Fruit fly (Drosophila melanogaster) whole organism, pupa: ENCODE measurements around the gene CG12592.
"Not testable (repeated sequence)": the region's sequence is repeated elsewhere in the genome, so short reads cannot be mapped to it uniquely, and the experiment has no call there.

Source experiments
- CG10348 ChIP-seq: fragments of 200-800 bp; sonication (Bioruptor generic); IDR thresholded peaks from 2 replicates; pipeline ENCODE4 v1.3.6; 2022; ENCODE audit warnings: missing biosample characterization, missing genetic modification characterization
- CG12605 ChIP-seq: fragments of 200-800 bp; sonication (Bioruptor generic); IDR thresholded peaks from 2 replicates; pipeline ENCODE4 v1.3.6; 2022; ENCODE audit warnings: missing biosample characterization, missing genetic modification characterization
- CG13204 ChIP-seq: fragments of 200-800 bp; sonication (Bioruptor generic); optimal IDR thresholded peaks from 2 replicates; lab custom pipeline; 2018; ENCODE audit warnings: missing biosample characterization, mild to moderate bottlenecking, missing genetic modification characterization, moderate library complexity
- CG14655 ChIP-seq: fragments of 200-800 bp; sonication (Bioruptor generic); optimal IDR thresholded peaks from 3 replicates; lab custom pipeline; 2017; ENCODE audit warnings: mild to moderate bottlenecking, missing biosample characterization, missing genetic modification reagents, missing genetic modification characterization
- CG15710 ChIP-seq: fragments of 200-800 bp; sonication (Bioruptor generic); optimal IDR thresholded peaks from 2 replicates; lab custom pipeline; 2018; ENCODE audit warnings: missing biosample characterization, mild to moderate bottlenecking, missing genetic modification characterization, moderate library complexity
- CG17806 ChIP-seq: fragments of 200-800 bp; sonication (Bioruptor generic); optimal IDR thresholded peaks from 2 replicates; lab custom pipeline; 2018; ENCODE audit warnings: missing biosample characterization, mild to moderate bottlenecking, missing genetic modification characterization, moderate library complexity
- CG32121 ChIP-seq: fragments of 200-800 bp; sonication (Bioruptor generic); IDR thresholded peaks from 2 replicates; pipeline ENCODE4 v1.3.6; 2022; ENCODE audit warnings: missing biosample characterization, missing genetic modification characterization
- CG34367 ChIP-seq: fragments of 200-800 bp; sonication (Bioruptor generic); optimal IDR thresholded peaks from 2 replicates; lab custom pipeline; 2018; ENCODE audit warnings: missing biosample characterization, mild to moderate bottlenecking, missing genetic modification characterization
- CG4496 ChIP-seq: fragments of 200-800 bp; sonication (Bioruptor generic); IDR thresholded peaks from 3 replicates; pipeline ENCODE4 v1.3.6; 2022; ENCODE audit warnings: missing biosample characterization, missing genetic modification characterization
- CG8159 ChIP-seq: fragments of 200-800 bp; sonication (Bioruptor generic); optimal IDR thresholded peaks from 3 replicates; lab custom pipeline; 2018; ENCODE audit warnings: missing biosample characterization, mild to moderate bottlenecking, missing genetic modification characterization, moderate library complexity
- CG8301 ChIP-seq: fragments of 200-800 bp; sonication (Bioruptor generic); optimal IDR thresholded peaks from 2 replicates; lab custom pipeline; 2018; ENCODE audit warnings: missing biosample characterization, mild to moderate bottlenecking, missing genetic modification characterization
- CG9948 ChIP-seq: fragments of 200-800 bp; sonication (Bioruptor generic); optimal IDR thresholded peaks from 2 replicates; lab custom pipeline; 2018; ENCODE audit warnings: missing biosample characterization, mild to moderate bottlenecking, missing genetic modification characterization, moderate library complexity
- D1 ChIP-seq: fragments of 200-800 bp; sonication (Bioruptor generic); optimal IDR thresholded peaks from 2 replicates; lab custom pipeline; 2018; ENCODE audit warnings: missing biosample characterization, mild to moderate bottlenecking, missing genetic modification characterization, moderate library complexity
- EcR ChIP-seq: fragments of 200-800 bp; sonication (Bioruptor generic); optimal IDR thresholded peaks from 3 replicates; lab custom pipeline; 2019; ENCODE audit warnings: missing biosample characterization, missing genetic modification characterization, mild to moderate bottlenecking, moderate library complexity, missing genetic modification reagents
- Ets98B ChIP-seq: fragments of 200-800 bp; sonication (Bioruptor generic); IDR thresholded peaks from 2 replicates; pipeline ENCODE4 v1.3.6; 2022; ENCODE audit warnings: missing biosample characterization, missing genetic modification characterization
- Pif1A ChIP-seq: fragments of 200-800 bp; sonication (Bioruptor generic); optimal IDR thresholded peaks from 3 replicates; lab custom pipeline; 2016; ENCODE audit warnings: missing biosample characterization, missing genetic modification characterization
- Pif1B ChIP-seq: fragments of 200-800 bp; sonication (Bioruptor generic); optimal IDR thresholded peaks from 3 replicates; lab custom pipeline; 2016; ENCODE audit warnings: missing biosample characterization, missing genetic modification characterization
- Snoo ChIP-seq: fragments of 200-800 bp; sonication (Bioruptor generic); optimal IDR thresholded peaks from 3 replicates; lab custom pipeline; 2017; ENCODE audit warnings: missing biosample characterization, mild to moderate bottlenecking, missing genetic modification characterization, inconsistent platforms
- fd96Ca ChIP-seq: fragments of 200-800 bp; sonication (Bioruptor generic); IDR thresholded peaks from 3 replicates; pipeline ENCODE4 v1.3.6; 2022; ENCODE audit warnings: missing biosample characterization, missing genetic modification characterization
- gl ChIP-seq: fragments of 200-800 bp; sonication (Bioruptor generic); optimal IDR thresholded peaks from 2 replicates; lab custom pipeline; 2018; ENCODE audit warnings: missing biosample characterization, mild to moderate bottlenecking, missing genetic modification characterization
- rn ChIP-seq: fragments of 200-800 bp; sonication (Bioruptor generic); IDR thresholded peaks from 2 replicates; pipeline ENCODE4 v1.3.6; 2022; ENCODE audit warnings: missing biosample characterization, missing genetic modification characterization

CG12592 gene

DNA sequence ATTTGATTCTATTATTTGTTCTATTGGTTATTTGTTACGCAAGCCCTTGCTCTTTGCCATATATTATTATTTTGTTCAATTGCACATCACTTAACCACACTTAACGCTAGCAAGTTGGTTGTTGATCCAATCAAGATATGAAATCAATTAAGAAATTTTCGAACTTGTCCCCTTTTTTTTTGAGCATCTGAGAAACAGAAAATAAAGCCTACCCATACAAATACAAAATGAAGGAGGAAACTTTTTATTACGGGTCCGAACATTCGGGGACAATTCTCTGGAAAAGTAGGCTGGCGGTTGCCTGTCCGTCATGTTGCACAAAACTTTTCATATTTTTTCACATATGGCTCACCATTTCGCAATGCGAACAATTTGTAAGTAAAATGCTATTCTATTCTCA lies at the start of gene CG12592:
Gene CG12592 (plus strand): TSS at position 301 of the 400 bp plus-strand sequence.
- TF ChIP-seq CG12605 (GFP tag; lab: Robert Waterston, UW); Snoo; CG10348 (GFP tag; lab: Robert Waterston, UW): not testable (repeated sequence)

DNA sequence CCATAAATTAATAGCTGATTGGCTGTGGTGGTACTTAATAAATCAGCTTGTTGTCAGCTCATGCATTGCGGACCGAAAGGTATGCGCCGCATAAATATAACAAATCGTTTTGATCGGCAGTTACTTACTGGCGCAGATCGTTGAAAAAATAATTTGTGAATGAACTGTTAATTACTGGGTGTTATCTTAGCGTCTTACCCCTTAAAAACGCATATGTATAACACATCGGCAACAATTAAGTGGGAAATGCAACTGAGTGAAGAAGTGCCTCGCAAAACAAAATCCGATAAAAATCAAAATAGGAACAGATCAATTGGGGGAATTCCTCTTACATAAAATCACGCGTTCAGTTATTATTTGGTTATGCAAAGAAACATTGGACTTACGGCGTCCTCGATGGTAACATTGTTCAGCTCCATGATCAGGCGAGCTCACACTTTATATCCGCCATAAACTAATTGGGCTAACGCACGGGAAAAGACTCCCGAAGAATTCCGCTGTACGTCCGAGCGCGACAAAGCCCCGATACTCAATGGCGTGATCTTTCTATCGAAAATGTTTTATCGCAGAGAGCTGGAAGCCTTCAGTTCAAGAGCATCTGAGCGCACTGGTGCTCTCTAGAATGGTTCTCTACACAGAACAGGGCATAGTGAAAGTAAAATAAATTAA lies 26.9 kb upstream of the CG12592 start, which contains the start of gene CG6293:
Gene CG6293 (minus strand): TSS at position 538 of the 669 bp plus-strand sequence.
- TF ChIP-seq CG8301 (no peak), CG15710 (tag; lab: Kevin White, UChicago) (no peak), CG14655 (no peak), Pif1A (GFP tag; lab: Kevin White, UChicago) (no peak), D1 (tag; lab: Kevin White, UChicago) (no peak), rn (GFP tag; lab: Robert Waterston, UW) (no peak), CG10348 (GFP tag; lab: Robert Waterston, UW) (no peak), CG8159 (tag; lab: Kevin White, UChicago) (no peak), CG12605 (GFP tag; lab: Robert Waterston, UW) (no peak), Snoo (no peak), CG34367 (tag; lab: Kevin White, UChicago) (no peak), CG32121 (GFP tag; lab: Robert Waterston, UW) (no peak), Ets98B (GFP tag; lab: Robert Waterston, UW) (no peak), Pif1B (GFP tag; lab: Kevin White, UChicago) (no peak), CG13204 (GFP tag; lab: Kevin White, UChicago) (no peak), CG4496 (no peak), CG17806 (tag; lab: Kevin White, UChicago) (no peak)

DNA sequence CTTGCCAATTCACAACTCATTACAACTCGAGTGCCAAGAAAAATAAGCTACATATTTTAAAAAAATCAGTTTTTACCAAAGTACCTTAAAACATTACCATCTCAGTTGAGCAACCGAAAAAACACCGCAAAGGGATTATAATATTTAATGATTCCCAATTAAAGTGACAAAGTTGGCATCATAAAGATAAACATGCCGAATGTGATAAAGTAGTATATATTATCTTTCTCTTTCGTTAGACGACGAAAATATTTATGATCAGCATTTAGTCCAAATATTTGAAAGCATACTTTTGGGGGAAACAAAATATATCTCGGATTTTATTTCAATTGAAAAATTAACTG lies 26.4 kb upstream of the CG12592 start:
- TF ChIP-seq Ets98B (GFP tag; lab: Robert Waterston, UW), result no peak

DNA sequence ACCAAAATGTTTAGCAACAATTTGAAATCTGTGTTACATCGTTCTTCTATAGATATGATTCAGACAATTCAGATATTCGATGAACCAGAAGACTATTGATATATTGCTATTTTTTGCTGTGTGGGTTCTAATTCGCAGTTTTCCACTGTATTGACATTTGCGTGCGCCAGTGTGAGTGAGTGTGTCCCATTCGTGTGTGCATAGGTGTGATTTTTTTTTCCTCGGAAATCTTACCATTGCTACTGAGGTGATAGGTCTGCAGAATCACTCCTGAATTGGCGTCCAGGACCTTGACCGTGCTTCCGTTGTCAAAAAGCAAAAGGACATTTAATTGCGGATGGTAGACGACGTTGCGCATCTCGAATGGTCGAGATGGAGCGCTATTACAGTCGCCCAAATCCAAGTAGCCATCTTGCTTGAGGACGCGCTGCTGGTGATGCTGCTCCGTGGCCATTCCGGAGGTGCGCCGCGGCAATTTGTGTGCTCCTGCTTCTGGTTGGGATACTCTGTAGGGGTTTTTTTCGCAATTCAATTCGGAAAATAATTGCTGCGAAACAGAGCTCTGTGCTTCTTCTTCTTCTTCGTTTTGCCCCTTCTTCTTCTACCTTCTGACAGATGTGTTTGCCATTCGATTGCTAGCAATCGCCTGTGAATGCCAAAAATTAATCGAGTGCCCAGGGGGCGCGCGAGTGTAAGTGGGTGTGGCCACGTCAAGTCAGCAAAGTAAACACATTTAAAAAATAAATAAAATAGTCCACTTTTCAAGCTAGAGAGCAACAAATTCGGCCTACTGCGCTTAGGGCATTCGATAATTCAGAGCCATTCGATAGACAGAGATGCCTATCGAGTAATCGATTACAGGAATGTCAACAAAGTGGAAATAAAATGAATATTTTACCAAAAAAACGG lies 7.2 kb upstream of the CG12592 start, which contains the start of the genes Bruce and CG12818:
Gene Bruce (minus strand): TSS at position 620 of the 909 bp plus-strand sequence.
Gene CG12818 (plus strand): TSS at position 848 of the 909 bp plus-strand sequence.
- TF ChIP-seq D1 (tag; lab: Kevin White, UChicago) (no peak), CG14655 (no peak), Pif1A (GFP tag; lab: Kevin White, UChicago) (no peak), CG9948 (tag; lab: Kevin White, UChicago) (no peak), CG8159 (tag; lab: Kevin White, UChicago) (no peak), CG17806 (tag; lab: Kevin White, UChicago) (no peak), Pif1B (GFP tag; lab: Kevin White, UChicago) (no peak), CG13204 (GFP tag; lab: Kevin White, UChicago) (no peak), CG10348 (GFP tag; lab: Robert Waterston, UW) (no peak), CG34367 (tag; lab: Kevin White, UChicago) (no peak), Snoo (no peak), rn (GFP tag; lab: Robert Waterston, UW) (no peak), CG4496 (no peak), CG12605 (GFP tag; lab: Robert Waterston, UW) (no peak), EcR (GFP tag; lab: Kevin White, UChicago) (no peak), CG15710 (tag; lab: Kevin White, UChicago) (no peak)

DNA sequence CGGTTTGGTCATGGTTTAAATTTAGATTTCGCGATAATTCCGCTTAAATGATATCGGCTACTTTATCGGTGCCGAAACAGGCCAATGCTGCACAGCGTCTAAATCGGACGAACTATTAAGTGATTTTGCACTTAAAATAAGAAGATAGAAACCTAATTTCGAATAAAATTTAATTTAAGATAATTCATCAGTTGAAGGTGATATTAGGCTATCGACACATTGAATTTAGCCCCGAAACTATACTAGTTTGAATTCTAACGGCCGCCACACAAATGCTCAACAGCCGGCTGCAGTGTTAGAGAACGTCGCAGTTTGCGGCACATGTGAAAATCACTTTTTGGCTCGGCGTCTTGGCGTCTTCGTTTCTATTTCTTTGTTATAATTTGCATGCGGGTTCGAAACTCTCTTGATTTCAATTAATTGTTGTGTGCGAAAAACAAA lies 5.3 kb upstream of the CG12592 start, which contains the start of gene sle:
Gene sle (plus strand): TSS at position 293 of the 441 bp plus-strand sequence.
- TF ChIP-seq CG13204 (GFP tag; lab: Kevin White, UChicago) (no peak), fd96Ca (GFP tag; lab: Robert Waterston, UW) (0 out of 3 replicates have a peak, but pooled peaks have one; percentile 7), EcR (GFP tag; lab: Kevin White, UChicago) (no peak), rn (GFP tag; lab: Robert Waterston, UW) (no peak), CG8301 (no peak), CG15710 (tag; lab: Kevin White, UChicago) (peak; percentile 17), CG14655 (no peak), D1 (tag; lab: Kevin White, UChicago) (no peak), CG32121 (GFP tag; lab: Robert Waterston, UW) (no peak), CG9948 (tag; lab: Kevin White, UChicago) (peak; percentile 2), CG34367 (tag; lab: Kevin White, UChicago) (no peak), CG17806 (tag; lab: Kevin White, UChicago) (peak; percentile 28), CG4496 (peak; percentile 16; the same call in 1 of the 3 replicates), Pif1A (GFP tag; lab: Kevin White, UChicago) (no peak), CG12605 (GFP tag; lab: Robert Waterston, UW) (no peak), gl (no peak), Ets98B (GFP tag; lab: Robert Waterston, UW) (no peak), CG8159 (tag; lab: Kevin White, UChicago) (no peak), Pif1B (GFP tag; lab: Kevin White, UChicago) (no peak), Snoo (peak; percentile 62), CG10348 (GFP tag; lab: Robert Waterston, UW) (no peak)
